Fruit fly (Drosophila melanogaster) Kc167 (cell line): ENCODE measurements around the gene CG8176.

Experiments
- h ChIP-seq: fragments of >200 bp; optimal IDR thresholded peaks from 3 replicates; lab custom pipeline; 2018; ENCODE audit warnings: missing external identifiers
- insv ChIP-seq: fragments of >200 bp; optimal IDR thresholded peaks from 3 replicates; lab custom pipeline; 2018; ENCODE audit warnings: missing external identifiers
- psq ChIP-seq: fragments of >200 bp; optimal IDR thresholded peaks from 2 replicates; lab custom pipeline; 2017; ENCODE audit warnings: missing external identifiers

DNA sequence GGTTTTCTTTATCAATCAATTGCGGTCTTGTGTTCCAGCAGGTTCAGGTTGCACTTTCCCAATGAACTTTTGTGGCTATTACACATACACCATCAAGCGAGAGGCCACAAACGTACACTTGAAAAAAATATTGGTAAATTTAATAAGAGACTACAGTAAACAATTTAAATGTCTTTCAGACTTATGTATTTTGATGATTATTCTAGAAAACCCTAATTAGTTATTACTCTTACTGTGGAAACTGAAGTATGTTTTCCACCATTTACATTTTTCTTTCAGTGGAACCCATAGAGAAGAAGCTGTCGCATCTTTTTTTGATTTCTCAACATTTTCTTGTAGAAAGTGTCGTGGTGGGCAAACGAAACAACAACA is 18.3 kb downstream of the CG8176 start:
- TF ChIP-seq h (no peak), insv (lab: Kevin White, UChicago) (no peak), psq (no peak)
